Fruit fly (Drosophila melanogaster): ENCODE results near the gene CG34132.

DNA sequence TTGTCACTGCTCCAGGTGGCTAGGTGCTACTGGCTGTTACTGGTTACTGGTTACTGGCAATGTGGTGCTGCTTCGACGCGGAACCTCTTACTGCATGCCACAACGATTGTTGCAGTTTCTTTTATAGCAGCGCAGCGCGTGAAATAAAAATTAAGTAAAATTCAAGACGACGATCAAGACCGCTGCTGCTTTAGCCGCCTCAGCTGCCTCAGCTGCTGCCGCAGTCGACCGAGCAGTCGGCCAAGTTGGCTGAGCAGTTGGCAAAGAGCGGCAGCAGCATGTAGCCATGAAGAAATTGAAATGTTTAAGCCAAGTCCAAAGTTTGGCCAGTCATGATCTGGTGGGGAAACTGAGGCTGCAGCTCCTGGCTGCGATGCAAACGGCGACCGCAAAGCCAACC lies 24.6 kb upstream of the CG34132 start, which contains the start of gene TwdlE:
- no peak for TF ChIP-seq lola (GFP tag; optimal IDR thresholded peaks at IDR 0.05)
- no peak for TF ChIP-seq sage (GFP tag; optimal IDR thresholded peaks at IDR 0.05)
- no peak for TF ChIP-seq fru (GFP tag; optimal IDR thresholded peaks at IDR 0.05)
- no peak for TF ChIP-seq tai (GFP tag; optimal IDR thresholded peaks at IDR 0.05)

Data from whole organism, wandering third instar larva.